Fruit fly (Drosophila melanogaster) whole organism, embryonic: ENCODE results near the gene Klp67A.
A peak's percentile ranks its signal among the peaks of the same experiment; 100 is the strongest.

Experiments used
- Antp ChIP-seq: fragments of 200-800 bp; sonication (Bioruptor generic); optimal IDR thresholded peaks from 3 replicates; lab custom pipeline; 2016; ENCODE audit warnings: missing biosample characterization, missing genetic modification characterization
- Bteb2 ChIP-seq: fragments of 200-800 bp; sonication (Bioruptor generic); optimal IDR thresholded peaks from 2 replicates; lab custom pipeline; 2016; ENCODE audit warnings: missing biosample characterization, missing genetic modification characterization
- C15 ChIP-seq: fragments of 200-800 bp; sonication (Bioruptor generic); IDR thresholded peaks from 3 replicates; pipeline ENCODE4 v1.3.6; 2022; ENCODE audit warnings: missing biosample characterization, missing genetic modification characterization
- CG11504 ChIP-seq: fragments of 200-800 bp; sonication (Bioruptor generic); optimal IDR thresholded peaks from 3 replicates; lab custom pipeline; 2019; ENCODE audit warnings: missing biosample characterization, mild to moderate bottlenecking, missing genetic modification characterization, moderate library complexity
- CG11696 ChIP-seq: fragments of 200-800 bp; sonication (Bioruptor generic); IDR thresholded peaks from 2 replicates; pipeline ENCODE4 v1.3.6; 2022; ENCODE audit warnings: missing biosample characterization, missing genetic modification characterization
- CG11723 ChIP-seq: fragments of 200-800 bp; sonication (Bioruptor generic); optimal IDR thresholded peaks from 2 replicates; lab custom pipeline; 2017; ENCODE audit warnings: missing biosample characterization, mild to moderate bottlenecking, missing genetic modification characterization
- CG12659 ChIP-seq: fragments of 200-800 bp; sonication (Bioruptor generic); optimal IDR thresholded peaks from 3 replicates; lab custom pipeline; 2017; ENCODE audit warnings: mild to moderate bottlenecking, missing biosample characterization, missing genetic modification reagents, missing genetic modification characterization
- CG14710 ChIP-seq: fragments of 200-800 bp; sonication (Bioruptor generic); optimal IDR thresholded peaks from 3 replicates; lab custom pipeline; 2019; ENCODE audit warnings: missing biosample characterization, mild to moderate bottlenecking, missing genetic modification characterization, moderate library complexity
- CG14965 ChIP-seq: fragments of 200-800 bp; sonication (Bioruptor generic); optimal IDR thresholded peaks from 2 replicates; lab custom pipeline; 2016; ENCODE audit warnings: missing biosample characterization, missing genetic modification characterization, borderline replicate concordance
- CG16813 ChIP-seq: fragments of 200-800 bp; sonication (Bioruptor generic); IDR thresholded peaks from 3 replicates; pipeline ENCODE4 v1.3.6; 2022; ENCODE audit warnings: missing biosample characterization, missing genetic modification characterization; ENCODE audit not compliant: partially characterized antibody
- CG17359 ChIP-seq: fragments of 200-800 bp; sonication (Bioruptor generic); optimal IDR thresholded peaks from 3 replicates; lab custom pipeline; 2018; ENCODE audit warnings: missing biosample characterization, mild to moderate bottlenecking, missing genetic modification characterization, moderate library complexity
- CG18476 ChIP-seq: fragments of 200-800 bp; sonication (Bioruptor generic); optimal IDR thresholded peaks from 2 replicates; lab custom pipeline; 2016; ENCODE audit warnings: missing biosample characterization, mild to moderate bottlenecking, missing genetic modification characterization
- CG2199 ChIP-seq: fragments of 200-800 bp; sonication (Bioruptor generic); IDR thresholded peaks from 3 replicates; pipeline ENCODE4 v1.3.6; 2022; ENCODE audit warnings: missing biosample characterization, missing genetic modification characterization
- CG6683 ChIP-seq: fragments of 200-800 bp; sonication (Bioruptor generic); optimal IDR thresholded peaks from 2 replicates; lab custom pipeline; 2017; ENCODE audit warnings: missing biosample characterization, mild to moderate bottlenecking, missing genetic modification characterization, missing genetic modification reagents
- CG6765 ChIP-seq: fragments of 200-800 bp; sonication (Bioruptor generic); optimal IDR thresholded peaks from 3 replicates; lab custom pipeline; 2017; ENCODE audit warnings: missing biosample characterization, mild to moderate bottlenecking, missing genetic modification characterization
- CG7963 ChIP-seq: fragments of 200-800 bp; sonication (Bioruptor generic); IDR thresholded peaks from 3 replicates; pipeline ENCODE4 v1.3.6; 2022; ENCODE audit warnings: missing biosample characterization, missing genetic modification characterization; ENCODE audit not compliant: partially characterized antibody
- CTCF ChIP-seq: fragments of 200-800 bp; sonication (Bioruptor generic); optimal IDR thresholded peaks from 2 replicates; lab custom pipeline; 2017; ENCODE audit warnings: missing biosample characterization, mild to moderate bottlenecking, missing genetic modification characterization, moderate library complexity
- D19B ChIP-seq: fragments of 200-800 bp; sonication (Bioruptor generic); optimal IDR thresholded peaks from 2 replicates; lab custom pipeline; 2017; ENCODE audit warnings: missing biosample characterization, mild to moderate bottlenecking, missing genetic modification characterization
- Dp ChIP-seq: fragments of 200-800 bp; sonication (Bioruptor generic); optimal IDR thresholded peaks from 2 replicates; lab custom pipeline; 2018; ENCODE audit warnings: missing biosample characterization, mild to moderate bottlenecking, missing genetic modification characterization, moderate library complexity
- ERR ChIP-seq: fragments of 200-800 bp; sonication (Bioruptor generic); optimal IDR thresholded peaks from 2 replicates; lab custom pipeline; 2016; ENCODE audit warnings: missing biosample characterization, missing genetic modification characterization
- H15 ChIP-seq: fragments of 200-800 bp; sonication (Bioruptor generic); IDR thresholded peaks from 3 replicates; pipeline ENCODE4 v1.3.6; 2022; ENCODE audit warnings: missing biosample characterization, missing genetic modification characterization
- HmgZ ChIP-seq: fragments of 200-800 bp; sonication (Bioruptor generic); optimal IDR thresholded peaks from 2 replicates; lab custom pipeline; 2018; ENCODE audit warnings: missing biosample characterization, mild to moderate bottlenecking, missing genetic modification characterization
- Kr ChIP-seq: fragments of 200-800 bp; sonication (Bioruptor generic); optimal IDR thresholded peaks from 2 replicates; lab custom pipeline; 2017; ENCODE audit warnings: missing biosample characterization, mild to moderate bottlenecking, missing genetic modification characterization
- MESR4 ChIP-seq: fragments of 200-800 bp; sonication (Bioruptor generic); optimal IDR thresholded peaks from 2 replicates; lab custom pipeline; 2018; ENCODE audit warnings: missing biosample characterization, mild to moderate bottlenecking, missing genetic modification characterization, moderate library complexity
- Meics ChIP-seq: fragments of 200-800 bp; sonication (Bioruptor generic); optimal IDR thresholded peaks from 2 replicates; lab custom pipeline; 2017; ENCODE audit warnings: missing biosample characterization, mild to moderate bottlenecking, missing genetic modification characterization
- NC2β ChIP-seq: fragments of 200-800 bp; sonication (Bioruptor generic); optimal IDR thresholded peaks from 2 replicates; lab custom pipeline; 2016; ENCODE audit warnings: missing biosample characterization, missing genetic modification characterization
- NK7.1 ChIP-seq: fragments of 200-800 bp; sonication (Bioruptor generic); optimal IDR thresholded peaks from 3 replicates; lab custom pipeline; 2016; ENCODE audit warnings: missing biosample characterization, missing genetic modification characterization
- Optix ChIP-seq: fragments of 200-800 bp; sonication (Bioruptor generic); IDR thresholded peaks from 3 replicates; pipeline ENCODE4 v1.3.6; 2022; ENCODE audit warnings: missing biosample characterization, missing genetic modification characterization
- Sry-δ ChIP-seq: fragments of 200-800 bp; sonication (Bioruptor generic); optimal IDR thresholded peaks from 2 replicates; lab custom pipeline; 2016; ENCODE audit warnings: missing biosample characterization, missing genetic modification characterization
- btn ChIP-seq: fragments of 200-800 bp; sonication (Bioruptor generic); optimal IDR thresholded peaks from 2 replicates; lab custom pipeline; 2016; ENCODE audit warnings: missing biosample characterization, missing genetic modification characterization
- ci ChIP-seq: fragments of 200-800 bp; sonication (Bioruptor generic); IDR thresholded peaks from 3 replicates; pipeline ENCODE4 v1.3.6; 2022; ENCODE audit warnings: missing biosample characterization, missing genetic modification characterization
- dpn ChIP-seq, 2 experiments: fragments of 200-800 bp; sonication (Bioruptor generic); optimal IDR thresholded peaks; 3 replicates each; lab custom pipeline; 2016; ENCODE audit warnings: missing biosample characterization in 2 of 2, missing genetic modification characterization in 2 of 2
- dysf ChIP-seq: fragments of 200-800 bp; sonication (Bioruptor generic); IDR thresholded peaks from 3 replicates; pipeline ENCODE4 v1.3.6; 2022; ENCODE audit warnings: missing biosample characterization, missing genetic modification characterization
- ewg ChIP-seq: fragments of 200-800 bp; sonication (Bioruptor generic); optimal IDR thresholded peaks from 3 replicates; lab custom pipeline; 2017; ENCODE audit warnings: mild to moderate bottlenecking, missing biosample characterization, missing genetic modification reagents, missing genetic modification characterization
- eyg ChIP-seq: fragments of 200-800 bp; sonication (Bioruptor generic); optimal IDR thresholded peaks from 3 replicates; lab custom pipeline; 2016; ENCODE audit warnings: missing biosample characterization, missing genetic modification characterization
- fd102C ChIP-seq: fragments of 200-800 bp; sonication (Bioruptor generic); optimal IDR thresholded peaks from 2 replicates; lab custom pipeline; 2018; ENCODE audit warnings: missing biosample characterization, mild to moderate bottlenecking, missing genetic modification characterization, moderate library complexity
- fd3F ChIP-seq: fragments of 200-800 bp; sonication (Bioruptor generic); optimal IDR thresholded peaks from 2 replicates; lab custom pipeline; 2018; ENCODE audit warnings: missing biosample characterization, mild to moderate bottlenecking, missing genetic modification characterization, moderate library complexity
- ftz-f1 ChIP-seq: fragments of 200-800 bp; sonication (Bioruptor generic); optimal IDR thresholded peaks from 2 replicates; lab custom pipeline; 2016; ENCODE audit warnings: missing biosample characterization, missing genetic modification characterization
- gfzf ChIP-seq: fragments of 200-800 bp; sonication (Bioruptor generic); optimal IDR thresholded peaks from 2 replicates; lab custom pipeline; 2016; ENCODE audit warnings: missing biosample characterization, mild to moderate bottlenecking, missing genetic modification characterization, moderate library complexity
- pita ChIP-seq: fragments of 200-800 bp; sonication (Bioruptor generic); optimal IDR thresholded peaks from 2 replicates; lab custom pipeline; 2017; ENCODE audit warnings: missing biosample characterization, mild to moderate bottlenecking, missing genetic modification characterization
- pnt ChIP-seq: fragments of 200-800 bp; sonication (Bioruptor generic); optimal IDR thresholded peaks from 3 replicates; lab custom pipeline; 2016; ENCODE audit warnings: missing biosample characterization, missing genetic modification characterization
- repo ChIP-seq: fragments of 200-800 bp; sonication (Bioruptor generic); optimal IDR thresholded peaks from 2 replicates; lab custom pipeline; 2016; ENCODE audit warnings: missing biosample characterization, missing genetic modification characterization
- ro ChIP-seq: fragments of 200-800 bp; sonication (Bioruptor generic); IDR thresholded peaks from 2 replicates; pipeline ENCODE4 v1.3.6; 2022; ENCODE audit warnings: missing biosample characterization, missing genetic modification characterization
- sens-2 ChIP-seq: fragments of 200-800 bp; sonication (Bioruptor generic); IDR thresholded peaks from 2 replicates; pipeline ENCODE4 v1.3.6; 2022; ENCODE audit warnings: missing biosample characterization, missing genetic modification characterization
- seq ChIP-seq: fragments of 200-800 bp; sonication (Bioruptor generic); IDR thresholded peaks from 2 replicates; pipeline ENCODE4 v1.3.6; 2022; ENCODE audit warnings: missing biosample characterization, missing genetic modification characterization
- tgo ChIP-seq: fragments of 200-800 bp; sonication (Bioruptor generic); IDR thresholded peaks from 3 replicates; pipeline ENCODE4 v1.3.6; 2022; ENCODE audit warnings: missing biosample characterization, missing genetic modification characterization
- toy ChIP-seq: fragments of 200-800 bp; sonication (Bioruptor generic); IDR thresholded peaks from 2 replicates; pipeline ENCODE4 v1.3.6; 2022; ENCODE audit warnings: missing biosample characterization, missing genetic modification characterization
- unpg ChIP-seq: fragments of 200-800 bp; sonication (Bioruptor generic); optimal IDR thresholded peaks from 3 replicates; lab custom pipeline; 2018; ENCODE audit warnings: missing biosample characterization, mild to moderate bottlenecking, missing genetic modification characterization, moderate library complexity
- vfl ChIP-seq: fragments of 200-800 bp; sonication (Bioruptor generic); optimal IDR thresholded peaks from 2 replicates; lab custom pipeline; 2016; ENCODE audit warnings: missing biosample characterization, missing genetic modification characterization

Gene Klp67A

DNA sequence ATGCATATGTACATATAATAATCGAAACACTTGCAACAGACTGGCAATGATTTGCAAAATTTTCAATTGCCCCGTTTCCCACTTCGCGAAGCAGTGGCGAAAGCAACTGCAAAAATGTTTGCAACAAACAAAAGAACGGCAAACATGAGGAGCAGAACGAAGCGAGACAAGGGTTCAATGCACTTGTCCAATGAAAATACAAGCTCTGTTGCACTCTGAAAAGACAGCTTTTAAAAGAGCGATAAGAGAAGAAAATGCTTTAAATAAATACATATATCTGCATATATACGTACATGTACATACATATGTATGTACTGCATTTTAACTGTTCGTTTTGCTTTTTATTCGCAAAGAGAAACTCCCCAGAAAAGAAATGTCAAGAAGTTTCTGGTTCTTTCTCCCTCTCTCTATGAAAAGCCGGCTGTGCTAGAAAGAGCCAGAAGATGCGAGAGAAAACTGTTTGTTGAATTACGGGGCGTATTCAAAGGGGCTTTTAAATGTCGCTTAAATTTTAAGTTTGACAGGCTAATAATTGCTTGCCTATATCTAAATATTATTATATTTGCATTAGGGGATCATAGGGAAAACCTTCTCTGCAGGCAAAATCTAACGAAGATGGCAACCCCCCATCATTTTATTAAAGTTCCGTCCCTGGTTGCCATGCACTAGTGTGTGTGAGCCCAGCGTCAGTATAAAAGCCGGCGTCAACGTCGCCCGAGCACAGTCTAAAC is 16.7 kb upstream of the Klp67A start, which contains the start of gene Hsp27 (continued):
- peak; percentile 93 for TF ChIP-seq NK7.1 (GFP tag; lab: Kevin White, UChicago)
- peak; percentile 85 for TF ChIP-seq NC2β
- TF ChIP-seq CG18476 (GFP tag; lab: Kevin White, UChicago) = peak; percentile 98
- TF ChIP-seq CG14710 (tag; lab: Kevin White, UChicago) = peak; percentile 97
- peak; percentile 93 for TF ChIP-seq CG11696
- TF ChIP-seq sens-2 (GFP tag; lab: Robert Waterston, UW) = peak; percentile 97
- peak; percentile 96 for TF ChIP-seq ro
- peak; percentile 93 for TF ChIP-seq Antp (GFP tag; lab: Kevin White, UChicago)
- TF ChIP-seq gfzf (GFP tag; lab: Kevin White, UChicago) = no peak
- TF ChIP-seq Dp = peak; percentile 32
- peak; percentile 88 for TF ChIP-seq CG6765 (GFP tag; lab: Kevin White, UChicago)
- peak; percentile 94 for TF ChIP-seq fd3F (GFP tag; lab: Kevin White, UChicago)
- peak; percentile 92 for TF ChIP-seq eyg (GFP tag; lab: Kevin White, UChicago)
- peak; percentile 71 for TF ChIP-seq CTCF (GFP tag; lab: Kevin White, UChicago)
- no peak for TF ChIP-seq CG16813 (GFP tag; lab: Robert Waterston, UW)
- peak; percentile 95 for TF ChIP-seq CG6683 (GFP tag; lab: Kevin White, UChicago)
- peak; percentile 94 for TF ChIP-seq Bteb2 (GFP tag; lab: Kevin White, UChicago)
- TF ChIP-seq dysf (GFP tag; lab: Robert Waterston, UW) = peak; percentile 99
- peak; percentile 63 for TF ChIP-seq MESR4 (GFP tag; lab: Kevin White, UChicago)
- peak; percentile 97 for TF ChIP-seq CG12659
- peak; percentile 98 for TF ChIP-seq Meics (GFP tag; lab: Kevin White, UChicago)
- peak; percentile 97 for TF ChIP-seq ewg (GFP tag; lab: Kevin White, UChicago)
- TF ChIP-seq toy = peak; percentile 93
- TF ChIP-seq H15 = peak; percentile 99
- peak; percentile 90 for TF ChIP-seq D19B (GFP tag; lab: Kevin White, UChicago)
- TF ChIP-seq ERR (GFP tag; lab: Kevin White, UChicago) = peak; percentile 89
- TF ChIP-seq repo (GFP tag; lab: Kevin White, UChicago) = peak; percentile 89
- no peak for TF ChIP-seq CG7963
- TF ChIP-seq vfl (GFP tag; lab: Kevin White, UChicago) = peak; percentile 97
- peak; percentile 99 for TF ChIP-seq Optix (GFP tag; lab: Robert Waterston, UW)
- peak; percentile 97 for TF ChIP-seq seq (GFP tag; lab: Robert Waterston, UW)
- TF ChIP-seq pnt (GFP tag; lab: Kevin White, UChicago) = peak; percentile 96
- peak; percentile 97 for TF ChIP-seq CG11504 (tag; lab: Kevin White, UChicago)
- peak; percentile 33 for TF ChIP-seq Kr (GFP tag; lab: Kevin White, UChicago)
- TF ChIP-seq btn (GFP tag; lab: Kevin White, UChicago) = peak; percentile 94
- no peak for TF ChIP-seq pita
- peak; percentile 96 for TF ChIP-seq C15 (GFP tag; lab: Robert Waterston, UW)
- TF ChIP-seq ftz-f1 = peak; percentile 81
- peak; percentile 96 to 98 for TF ChIP-seq dpn (GFP tag; optimal IDR thresholded peaks at IDR 0.05; lab: Kevin White, UChicago)
- TF ChIP-seq ci (GFP tag; lab: Robert Waterston, UW) = peak; percentile 99
- peak; percentile 99 for TF ChIP-seq tgo
- peak; percentile 99 for TF ChIP-seq unpg (GFP tag; lab: Kevin White, UChicago)
- peak; percentile 55 for TF ChIP-seq fd102C
- TF ChIP-seq CG11723 (GFP tag; lab: Kevin White, UChicago) = peak; percentile 96
- TF ChIP-seq CG2199 = peak; percentile 99
- TF ChIP-seq Sry-δ (GFP tag; lab: Kevin White, UChicago) = peak; percentile 61
- peak; percentile 99 for TF ChIP-seq CG17359 (tag; lab: Kevin White, UChicago)
- peak; percentile 61 for TF ChIP-seq CG14965
- TF ChIP-seq HmgZ (tag; lab: Kevin White, UChicago) = peak; percentile 97
